Worm (Caenorhabditis elegans) whole organism, L3 larva: Measurements from ENCODE around the gene F59D12.5.

Source experiments
- ceh-28 ChIP-seq: fragments of 150-350 bp; optimal IDR thresholded peaks from 2 replicates; lab custom pipeline; 2014; ENCODE audit warnings: missing biosample characterization, missing genetic modification reagents, missing genetic modification characterization
- ceh-82 ChIP-seq: fragments of 150-350 bp; optimal IDR thresholded peaks from 2 replicates; lab custom pipeline; 2014; ENCODE audit warnings: missing biosample characterization, missing genetic modification characterization
- ceh-9 ChIP-seq: sonication (generic microtip); optimal IDR thresholded peaks from 2 replicates; lab custom pipeline; 2018; ENCODE audit warnings: missing biosample characterization, missing genetic modification characterization
- egl-27 ChIP-seq: sonication (generic microtip); optimal IDR thresholded peaks from 4 replicates; lab custom pipeline; 2017; ENCODE audit warnings: missing biosample characterization, missing genetic modification reagents, missing genetic modification characterization
- egl-5 ChIP-seq: fragments of 150-350 bp; optimal IDR thresholded peaks from 2 replicates; lab custom pipeline; 2017; ENCODE audit warnings: missing biosample characterization, missing genetic modification reagents, missing genetic modification characterization, inconsistent platforms
- elt-2 ChIP-seq: sonication (generic microtip); optimal IDR thresholded peaks from 2 replicates; lab custom pipeline; 2016; ENCODE audit warnings: missing genetic modification reagents, mild to moderate bottlenecking, missing genetic modification characterization, missing compliant biosample characterization
- elt-3 ChIP-seq, 3 experiments: fragments of 150-350 bp in 1 of 3; sonication (generic microtip) in 2 of 3; optimal IDR thresholded peaks; 2 replicates in 2 of 3; 4 replicates in 1 of 3; lab custom pipeline; 2014 to 2017; ENCODE audit warnings: missing biosample characterization in 3 of 3, missing genetic modification characterization in 3 of 3
- fkh-10 ChIP-seq: sonication (generic microtip); optimal IDR thresholded peaks from 2 replicates; lab custom pipeline; 2017; ENCODE audit warnings: missing biosample characterization, missing genetic modification reagents, missing genetic modification characterization
- fkh-2 ChIP-seq: fragments of 150-350 bp; optimal IDR thresholded peaks from 2 replicates; lab custom pipeline; 2014; ENCODE audit warnings: missing biosample characterization, missing genetic modification reagents, missing genetic modification characterization
- hmg-11 ChIP-seq: sonication (generic microtip); optimal IDR thresholded peaks from 2 replicates; lab custom pipeline; 2016; ENCODE audit warnings: missing genetic modification characterization, missing compliant biosample characterization
- lin-15B ChIP-seq: fragments of 150-350 bp; optimal IDR thresholded peaks from 2 replicates; lab custom pipeline; 2014; ENCODE audit warnings: missing biosample characterization, missing genetic modification characterization
- lin-39 ChIP-seq: fragments of 150-350 bp; optimal IDR thresholded peaks from 2 replicates; lab custom pipeline; 2018; ENCODE audit warnings: missing biosample characterization, missing genetic modification reagents, missing genetic modification characterization
- lsy-12 ChIP-seq: sonication (generic microtip); optimal IDR thresholded peaks from 2 replicates; lab custom pipeline; 2016; ENCODE audit warnings: mild to moderate bottlenecking, missing genetic modification characterization, missing compliant biosample characterization
- mml-1 ChIP-seq: fragments of 150-350 bp; sonication (generic microtip); optimal IDR thresholded peaks from 3 replicates; lab custom pipeline; 2014; ENCODE audit warnings: missing biosample characterization, missing genetic modification characterization
- nfya-1 ChIP-seq: sonication (generic microtip); optimal IDR thresholded peaks from 2 replicates; lab custom pipeline; 2017; ENCODE audit warnings: missing genetic modification characterization, mild to moderate bottlenecking, missing compliant biosample characterization, antibody characterized with exemption, moderate library complexity; ENCODE audit not compliant: insufficient read depth
- nhr-11 ChIP-seq: fragments of 150-350 bp; optimal IDR thresholded peaks from 2 replicates; lab custom pipeline; 2014; ENCODE audit warnings: missing biosample characterization, missing genetic modification characterization
- nhr-23 ChIP-seq: fragments of 150-350 bp; optimal IDR thresholded peaks from 2 replicates; lab custom pipeline; 2014; ENCODE audit warnings: missing biosample characterization, missing genetic modification reagents, missing genetic modification characterization
- nhr-25 ChIP-seq: sonication (generic microtip); optimal IDR thresholded peaks from 2 replicates; lab custom pipeline; 2017; ENCODE audit warnings: missing biosample characterization, missing genetic modification characterization
- nhr-43 ChIP-seq: sonication (generic microtip); optimal IDR thresholded peaks from 2 replicates; lab custom pipeline; 2016; ENCODE audit warnings: mild to moderate bottlenecking, missing genetic modification characterization, missing compliant biosample characterization; ENCODE audit not compliant: poor library complexity, severe bottlenecking
- nhr-76 ChIP-seq: fragments of 150-350 bp; sonication (generic microtip); optimal IDR thresholded peaks from 5 replicates; lab custom pipeline; 2014; ENCODE audit warnings: missing biosample characterization, missing genetic modification characterization
- nhr-77 ChIP-seq: fragments of 150-350 bp; optimal IDR thresholded peaks from 2 replicates; lab custom pipeline; 2014; ENCODE audit warnings: missing biosample characterization, missing genetic modification characterization
- pqm-1 ChIP-seq: fragments of 150-350 bp; optimal IDR thresholded peaks from 2 replicates; lab custom pipeline; 2017; ENCODE audit warnings: missing biosample characterization, missing genetic modification characterization, inconsistent platforms
- sea-2 ChIP-seq: fragments of 150-350 bp; sonication (generic microtip); optimal IDR thresholded peaks from 4 replicates; lab custom pipeline; 2014; ENCODE audit warnings: missing biosample characterization, missing genetic modification reagents, missing genetic modification characterization
- skn-1 ChIP-seq: fragments of 150-350 bp; optimal IDR thresholded peaks from 2 replicates; lab custom pipeline; 2014; ENCODE audit warnings: missing biosample characterization, missing genetic modification characterization
- tbx-2 ChIP-seq: sonication (generic microtip); optimal IDR thresholded peaks from 2 replicates; lab custom pipeline; 2016; ENCODE audit warnings: mild to moderate bottlenecking, missing genetic modification characterization, missing compliant biosample characterization
- unc-62 ChIP-seq: fragments of 150-350 bp; sonication (generic microtip); optimal IDR thresholded peaks from 4 replicates; lab custom pipeline; 2014; ENCODE audit warnings: missing biosample characterization, missing genetic modification reagents, missing genetic modification characterization
- ztf-11 ChIP-seq: fragments of 150-350 bp; optimal IDR thresholded peaks from 2 replicates; lab custom pipeline; 2014; ENCODE audit warnings: missing biosample characterization, missing genetic modification characterization
- ztf-4 ChIP-seq: fragments of 150-350 bp; optimal IDR thresholded peaks from 2 replicates; lab custom pipeline; 2014; ENCODE audit warnings: missing biosample characterization, missing genetic modification characterization

Gene F59D12.5

ce11 chrX:15627814-15628213, 19.4 kb downstream of the F59D12.5 start:
- TF ChIP-seq ceh-28 (tag; lab: Kevin White, UChicago) = no peak
- TF ChIP-seq lin-39 = peak; percentile 36
- TF ChIP-seq, all 47 proteins: peak for 1

ce11 chrX:15626119-15626850, 20.9 kb downstream of the F59D12.5 start:
- TF ChIP-seq nhr-25 (peak; percentile 36), ceh-9 (no peak), fkh-2 (tag; lab: Kevin White, UChicago) (no peak), egl-5 (no peak), nhr-23 (tag; lab: Kevin White, UChicago) (peak; percentile 38), lin-15B (tag; lab: Kevin White, UChicago) (no peak), ztf-11 (tag; lab: Kevin White, UChicago) (no peak), fkh-10 (no peak), mml-1 (tag; lab: Kevin White, UChicago) (no peak), nhr-11 (tag; lab: Kevin White, UChicago) (no peak), tbx-2 (tag; lab: Kevin White, UChicago) (no peak), hmg-11 (tag; lab: Kevin White, UChicago) (no peak), unc-62 (GFP tag; lab: Kevin White, UChicago) (peak; percentile 48), ceh-28 (tag; lab: Kevin White, UChicago) (no peak), skn-1 (no peak), sea-2 (no peak), nhr-43 (tag; lab: Kevin White, UChicago) (peak; percentile 12), ztf-4 (tag; lab: Kevin White, UChicago) (no peak), lsy-12 (no peak), nhr-76 (tag; lab: Kevin White, UChicago) (no peak)

- peak; percentile 46 for TF ChIP-seq pqm-1 (tag; lab: Kevin White, UChicago)
- TF ChIP-seq elt-2 (tag; lab: Kevin White, UChicago) = peak; percentile 65
- TF ChIP-seq nhr-77 = no peak
- TF ChIP-seq, all 47 proteins: peak for 2
These were observed 25.1 kb downstream of the F59D12.5 start for ce11 chrX:15622041-15622440.

- TF ChIP-seq mml-1 (tag; lab: Kevin White, UChicago) (no peak), lin-15B (tag; lab: Kevin White, UChicago) (no peak), nhr-77 (no peak), nhr-43 (tag; lab: Kevin White, UChicago) (no peak), ztf-11 (tag; lab: Kevin White, UChicago) (no peak), skn-1 (no peak), nhr-11 (tag; lab: Kevin White, UChicago) (no peak), lsy-12 (no peak), elt-2 (tag; lab: Kevin White, UChicago) (no peak)
These were observed 26.2 kb downstream of the F59D12.5 start for ce11 chrX:15621001-15621400.

DNA sequence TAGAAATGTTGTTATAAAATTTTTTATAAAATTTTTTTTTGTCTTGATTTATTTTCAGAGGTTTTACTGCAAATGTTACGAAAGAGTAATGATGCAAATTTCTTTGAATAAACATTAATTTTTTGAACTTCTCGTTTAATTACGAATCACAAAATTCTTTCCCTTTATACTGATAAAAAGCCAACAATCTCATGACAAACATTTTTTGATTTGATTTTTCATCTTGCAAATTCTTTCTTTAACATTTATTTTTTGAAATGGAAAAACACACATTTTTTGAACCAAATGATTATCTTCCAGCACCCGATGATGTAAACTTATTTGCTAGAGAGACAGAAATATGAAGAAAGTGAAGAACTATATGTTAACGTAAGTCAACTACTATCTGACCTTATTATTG, 27.0 kb downstream of the F59D12.5 start, which contains the start of gene K09E9.1:
TSS of gene K09E9.1 (plus strand) at position 301 of the 400 bp plus-strand sequence.
- TF ChIP-seq egl-27 (tag; lab: Kevin White, UChicago) = no peak
- no peak for TF ChIP-seq nhr-25
- TF ChIP-seq fkh-10 = no peak
- TF ChIP-seq elt-3 (tag; optimal IDR thresholded peaks at IDR 0.05; lab: Kevin White, UChicago) = no peak
- peak; percentile 18 for TF ChIP-seq elt-2 (tag; lab: Kevin White, UChicago)
- TF ChIP-seq tbx-2 (tag; lab: Kevin White, UChicago) = no peak

DNA sequence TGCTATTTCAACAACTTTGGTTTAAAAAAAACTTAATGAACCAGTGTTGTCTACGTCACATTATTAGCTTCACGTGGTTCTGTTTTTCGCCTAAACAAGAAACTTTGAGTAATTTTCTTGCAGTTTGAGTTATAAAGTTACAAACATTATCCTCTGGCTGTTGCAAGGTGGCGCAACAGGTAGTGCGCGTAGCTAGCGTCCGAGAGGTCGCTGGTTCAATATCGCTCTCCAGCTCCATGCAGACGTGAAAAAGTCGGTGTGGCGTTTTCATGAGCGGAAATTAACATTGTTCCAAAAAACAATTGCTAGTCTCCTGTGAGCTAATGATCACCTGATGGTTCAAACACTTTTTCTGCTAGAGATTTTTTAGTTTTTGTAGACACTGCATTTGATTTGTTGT, 27.9 kb downstream of the F59D12.5 start:
- TF ChIP-seq ceh-28 (tag; lab: Kevin White, UChicago) (no peak), nhr-11 (tag; lab: Kevin White, UChicago) (no peak), nhr-25 (no peak), elt-2 (tag; lab: Kevin White, UChicago) (peak; percentile 26), lsy-12 (peak; percentile 16), hmg-11 (tag; lab: Kevin White, UChicago) (no peak), sea-2 (no peak), nfya-1 (tag; lab: Kevin White, UChicago) (peak; percentile 2), ceh-82 (tag; lab: Kevin White, UChicago) (no peak), nhr-43 (tag; lab: Kevin White, UChicago) (peak; percentile 19), fkh-10 (no peak)
